Worm (Caenorhabditis elegans): Measurements from ENCODE around the gene F42C5.6.

Gene F42C5.6

ce11 chrIV:7308974-7309373, at the start of gene F42C5.6:
Gene F42C5.6, minus strand, starts transcription at chrIV:7309074.
- no peak for TF ChIP-seq ceh-30 (tag; optimal IDR thresholded peaks at IDR 0.05)
- TF ChIP-seq dve-1 (tag; optimal IDR thresholded peaks at IDR 0.05): no peak
- TF ChIP-seq F13H6.1 (tag; optimal IDR thresholded peaks at IDR 0.05): no peak
- no peak for TF ChIP-seq madf-2 (tag; optimal IDR thresholded peaks at IDR 0.05)

ce11 chrIV:7346751-7347150, 37.9 kb upstream of the F42C5.6 start, which contains the start of gene daf-42:
Gene daf-42, minus strand, starts transcription at chrIV:7346851.
- TF ChIP-seq madf-2 (tag; optimal IDR thresholded peaks at IDR 0.05) (no peak), hlh-6 (tag; optimal IDR thresholded peaks at IDR 0.05) (no peak), ceh-9 (tag; optimal IDR thresholded peaks at IDR 0.05) (no peak), ceh-30 (tag; optimal IDR thresholded peaks at IDR 0.05) (no peak), ceh-6 (GFP tag; optimal IDR thresholded peaks at IDR 0.05) (no peak), tbx-2 (tag; optimal IDR thresholded peaks at IDR 0.05) (no peak), hlh-30 (tag; optimal IDR thresholded peaks at IDR 0.05; ENCODE audit: insufficient read depth) (no peak), npax-4 (tag; optimal IDR thresholded peaks at IDR 0.05) (no peak), unc-55 (GFP tag; optimal IDR thresholded peaks at IDR 0.05) (no peak), ceh-48 (tag; optimal IDR thresholded peaks at IDR 0.05) (no peak), ceh-22 (tag; optimal IDR thresholded peaks at IDR 0.05) (no peak), lin-11 (tag; optimal IDR thresholded peaks at IDR 0.05) (no peak), fkh-10 (GFP tag; optimal IDR thresholded peaks at IDR 0.05) (no peak), unc-42 (tag; optimal IDR thresholded peaks at IDR 0.05) (no peak), ahr-1 (tag; optimal IDR thresholded peaks at IDR 0.05) (no peak), eyg-1 (tag; optimal IDR thresholded peaks at IDR 0.05) (no peak), pag-3 (tag; optimal IDR thresholded peaks at IDR 0.05; ENCODE audit: borderline replicate concordance) (no peak), ceh-14 (tag; optimal IDR thresholded peaks at IDR 0.05) (no peak), pha-2 (tag; optimal IDR thresholded peaks at IDR 0.05) (no peak), elt-2 (tag; optimal IDR thresholded peaks at IDR 0.05) (no peak)

ce11 chrIV:7344020-7344419, 35.1 kb upstream of the F42C5.6 start:
- TF ChIP-seq F13H6.1 (tag; optimal IDR thresholded peaks at IDR 0.05): no peak
- TF ChIP-seq zip-5 (tag; optimal IDR thresholded peaks at IDR 0.05): no peak
- TF ChIP-seq ceh-19 (GFP tag; optimal IDR thresholded peaks at IDR 0.05): no peak
- no peak for TF ChIP-seq fkh-6 (tag; optimal IDR thresholded peaks at IDR 0.05)
- TF ChIP-seq lim-6 (tag; optimal IDR thresholded peaks at IDR 0.05): no peak
- TF ChIP-seq ceh-6 (GFP tag; optimal IDR thresholded peaks at IDR 0.05): no peak
- no peak for TF ChIP-seq hlh-15 (tag; optimal IDR thresholded peaks at IDR 0.05)
- no peak for TF ChIP-seq hlh-8 (tag; optimal IDR thresholded peaks at IDR 0.05)
- no peak for TF ChIP-seq ttx-3 (tag; optimal IDR thresholded peaks at IDR 0.05)
- TF ChIP-seq hlh-6 (tag; optimal IDR thresholded peaks at IDR 0.05): no peak
- no peak for TF ChIP-seq ceh-24 (tag; optimal IDR thresholded peaks at IDR 0.05)
- TF ChIP-seq pha-4 (tag; optimal IDR thresholded peaks at IDR 0.05): no peak
- no peak for TF ChIP-seq K02D7.2 (tag; optimal IDR thresholded peaks at IDR 0.05)

ce11 chrIV:7342144-7342543, 33.3 kb upstream of the F42C5.6 start:
- no peak for TF ChIP-seq sox-2 (GFP tag; IDR thresholded peaks at IDR 0.05)
- TF ChIP-seq odd-2 (tag; optimal IDR thresholded peaks at IDR 0.05): no peak
- TF ChIP-seq ceh-6 (GFP tag; optimal IDR thresholded peaks at IDR 0.05): no peak
- no peak for TF ChIP-seq pag-3 (tag; optimal IDR thresholded peaks at IDR 0.05; ENCODE audit: borderline replicate concordance)
- TF ChIP-seq hlh-8 (tag; optimal IDR thresholded peaks at IDR 0.05): no peak
- no peak for TF ChIP-seq pros-1 (tag; optimal IDR thresholded peaks at IDR 0.05)
- no peak for TF ChIP-seq lim-6 (tag; optimal IDR thresholded peaks at IDR 0.05)

ce11 chrIV:7339095-7339494, 30.2 kb upstream of the F42C5.6 start:
- TF ChIP-seq fkh-6 (tag; optimal IDR thresholded peaks at IDR 0.05) (no peak), ztf-16 (tag; optimal IDR thresholded peaks at IDR 0.05) (no peak)
